Fruit fly (Drosophila melanogaster) whole organism, embryonic: Measurements from ENCODE around the gene CG45002.
A peak's percentile ranks its signal among the peaks of the same experiment; 100 is the strongest.

Experiments
- Awh ChIP-seq: fragments of 200-800 bp; sonication (Bioruptor generic); IDR thresholded peaks from 2 replicates; pipeline ENCODE4, ENCODE4 v1.3.6; 2022; ENCODE audit warnings: missing biosample characterization, missing genetic modification characterization
- CG10979 ChIP-seq: fragments of 200-800 bp; sonication (Bioruptor generic); optimal IDR thresholded peaks from 2 replicates; lab custom pipeline; 2018; ENCODE audit warnings: missing biosample characterization, mild to moderate bottlenecking, missing genetic modification characterization, moderate library complexity
- CG11560 ChIP-seq: fragments of 200-800 bp; sonication (Bioruptor generic); IDR thresholded peaks from 3 replicates; pipeline ENCODE4 v1.3.6; 2022; ENCODE audit warnings: missing biosample characterization, missing genetic modification characterization
- CG13287 ChIP-seq: fragments of 200-800 bp; sonication (Bioruptor generic); IDR thresholded peaks from 2 replicates; pipeline ENCODE4 v1.3.6; 2022; ENCODE audit warnings: missing biosample characterization, missing genetic modification characterization; ENCODE audit not compliant: partially characterized antibody
- CG13624 ChIP-seq: fragments of 200-800 bp; sonication (Bioruptor generic); optimal IDR thresholded peaks from 2 replicates; lab custom pipeline; 2016; ENCODE audit warnings: missing biosample characterization, missing genetic modification characterization
- CG1603 ChIP-seq: fragments of 200-800 bp; sonication (Bioruptor generic); optimal IDR thresholded peaks from 2 replicates; lab custom pipeline; 2019; ENCODE audit warnings: missing biosample characterization, mild to moderate bottlenecking, missing genetic modification characterization, moderate library complexity
- CG1792 ChIP-seq: fragments of 200-800 bp; sonication (Bioruptor generic); optimal IDR thresholded peaks from 2 replicates; lab custom pipeline; 2016; ENCODE audit warnings: missing biosample characterization, missing genetic modification characterization
- CG2199 ChIP-seq: fragments of 200-800 bp; sonication (Bioruptor generic); IDR thresholded peaks from 3 replicates; pipeline ENCODE4 v1.3.6; 2022; ENCODE audit warnings: missing biosample characterization, missing genetic modification characterization
- CG30431 ChIP-seq: fragments of 200-800 bp; sonication (Bioruptor generic); optimal IDR thresholded peaks from 2 replicates; lab custom pipeline; 2017; ENCODE audit warnings: missing biosample characterization, missing genetic modification characterization
- CG32767 ChIP-seq: fragments of 200-800 bp; sonication (Bioruptor generic); IDR thresholded peaks from 2 replicates; pipeline ENCODE4 v1.3.6; 2022; ENCODE audit warnings: missing biosample characterization, missing genetic modification characterization
- CG3995 ChIP-seq: fragments of 200-800 bp; sonication (Bioruptor generic); optimal IDR thresholded peaks from 3 replicates; lab custom pipeline; 2016; ENCODE audit warnings: missing biosample characterization, missing genetic modification characterization
- CG4730 ChIP-seq: fragments of 200-800 bp; sonication (Bioruptor generic); IDR thresholded peaks from 2 replicates; pipeline ENCODE4 v1.3.6; 2022; ENCODE audit warnings: missing biosample characterization, missing genetic modification characterization
- CG4854 ChIP-seq: fragments of 200-800 bp; sonication (Bioruptor generic); optimal IDR thresholded peaks from 2 replicates; lab custom pipeline; 2016; ENCODE audit warnings: missing biosample characterization, missing genetic modification characterization, inconsistent platforms
- CG7963 ChIP-seq: fragments of 200-800 bp; sonication (Bioruptor generic); IDR thresholded peaks from 3 replicates; pipeline ENCODE4 v1.3.6; 2022; ENCODE audit warnings: missing biosample characterization, missing genetic modification characterization; ENCODE audit not compliant: partially characterized antibody
- CG8359 ChIP-seq: fragments of 200-800 bp; sonication (Bioruptor generic); optimal IDR thresholded peaks from 2 replicates; lab custom pipeline; 2017; ENCODE audit warnings: missing biosample characterization, mild to moderate bottlenecking, missing genetic modification characterization, borderline replicate concordance
- CG9727 ChIP-seq: fragments of 200-800 bp; sonication (Bioruptor generic); optimal IDR thresholded peaks from 3 replicates; lab custom pipeline; 2017; ENCODE audit warnings: missing biosample characterization, mild to moderate bottlenecking, missing genetic modification characterization
- Camta ChIP-seq: fragments of 200-800 bp; sonication (Bioruptor generic); optimal IDR thresholded peaks from 2 replicates; lab custom pipeline; 2016; ENCODE audit warnings: missing biosample characterization, missing genetic modification characterization
- CrebB ChIP-seq: fragments of 200-800 bp; sonication (Bioruptor generic); optimal IDR thresholded peaks from 3 replicates; lab custom pipeline; 2018; ENCODE audit warnings: missing biosample characterization, mild to moderate bottlenecking, missing genetic modification characterization
- D19B ChIP-seq: fragments of 200-800 bp; sonication (Bioruptor generic); optimal IDR thresholded peaks from 2 replicates; lab custom pipeline; 2017; ENCODE audit warnings: missing biosample characterization, mild to moderate bottlenecking, missing genetic modification characterization
- Doc3 ChIP-seq: fragments of 200-800 bp; sonication (Bioruptor generic); IDR thresholded peaks from 3 replicates; pipeline ENCODE4 v1.3.6; 2022; ENCODE audit warnings: missing biosample characterization, missing genetic modification characterization; ENCODE audit not compliant: partially characterized antibody
- Drgx ChIP-seq: fragments of 200-800 bp; sonication (Bioruptor generic); IDR thresholded peaks from 2 replicates; pipeline ENCODE4 v1.3.6; 2022; ENCODE audit warnings: missing biosample characterization, missing genetic modification characterization
- Hand ChIP-seq: fragments of 200-800 bp; sonication (Bioruptor generic); optimal IDR thresholded peaks from 2 replicates; lab custom pipeline; 2017; ENCODE audit warnings: mild to moderate bottlenecking, missing biosample characterization, missing genetic modification reagents, missing genetic modification characterization
- Hmr ChIP-seq: fragments of 200-800 bp; sonication (Bioruptor generic); optimal IDR thresholded peaks from 3 replicates; lab custom pipeline; 2017; ENCODE audit warnings: mild to moderate bottlenecking, missing biosample characterization, missing genetic modification reagents, missing genetic modification characterization
- Lim3 ChIP-seq: fragments of 200-800 bp; sonication (Bioruptor generic); IDR thresholded peaks from 2 replicates; pipeline ENCODE4 v1.3.6; 2022; ENCODE audit warnings: missing biosample characterization, missing genetic modification characterization
- Mes4 ChIP-seq: fragments of 200-800 bp; sonication (Bioruptor generic); optimal IDR thresholded peaks from 2 replicates; lab custom pipeline; 2016; ENCODE audit warnings: missing biosample characterization, missing genetic modification characterization
- PHDP ChIP-seq: fragments of 200-800 bp; sonication (Bioruptor generic); optimal IDR thresholded peaks from 3 replicates; lab custom pipeline; 2018; ENCODE audit warnings: missing biosample characterization, mild to moderate bottlenecking, missing genetic modification characterization, moderate library complexity
- Scr ChIP-seq: fragments of 200-800 bp; sonication (Bioruptor generic); IDR thresholded peaks from 2 replicates; pipeline ENCODE4 v1.3.6; 2022; ENCODE audit warnings: missing biosample characterization, missing genetic modification characterization; ENCODE audit not compliant: partially characterized antibody
- ato ChIP-seq: fragments of 200-800 bp; sonication (Bioruptor generic); IDR thresholded peaks from 2 replicates; pipeline ENCODE4 v1.3.6; 2022; ENCODE audit warnings: missing biosample characterization, missing genetic modification characterization; ENCODE audit not compliant: partially characterized antibody
- cg ChIP-seq: fragments of 200-800 bp; sonication (Bioruptor generic); optimal IDR thresholded peaks from 3 replicates; lab custom pipeline; 2019; ENCODE audit warnings: missing biosample characterization, mild to moderate bottlenecking, missing genetic modification characterization, moderate library complexity
- en ChIP-seq: fragments of 200-800 bp; sonication (Bioruptor generic); optimal IDR thresholded peaks from 2 replicates; lab custom pipeline; 2016; ENCODE audit warnings: missing biosample characterization, missing genetic modification characterization
- exex ChIP-seq: fragments of 200-800 bp; sonication (Bioruptor generic); optimal IDR thresholded peaks from 4 replicates; lab custom pipeline; 2018; ENCODE audit warnings: missing biosample characterization, mild to moderate bottlenecking, missing genetic modification characterization, moderate library complexity
- fru ChIP-seq: fragments of >200 bp; optimal IDR thresholded peaks from 2 replicates; lab custom pipeline; 2017
- hth ChIP-seq: fragments of >200 bp; optimal IDR thresholded peaks from 2 replicates; lab custom pipeline; 2017; ENCODE audit warnings: inconsistent platforms
- inv ChIP-seq: fragments of 200-800 bp; sonication (Bioruptor generic); IDR thresholded peaks from 2 replicates; pipeline ENCODE4 v1.3.6; 2022; ENCODE audit warnings: missing biosample characterization, missing genetic modification characterization; ENCODE audit not compliant: partially characterized antibody
- lola ChIP-seq, 3 experiments: fragments of >200 bp in 2 of 3; fragments of 200-800 bp in 1 of 3; sonication (Bioruptor generic) in 1 of 3; optimal IDR thresholded peaks; 2 replicates each; lab custom pipeline; 2017 to 2019; ENCODE audit warnings: missing biosample characterization in 3 of 3, missing genetic modification characterization in 3 of 3, mild to moderate bottlenecking in 1 of 3, moderate library complexity in 1 of 3
- luna ChIP-seq: fragments of 200-800 bp; sonication (Bioruptor generic); optimal IDR thresholded peaks from 2 replicates; lab custom pipeline; 2016; ENCODE audit warnings: missing biosample characterization, missing genetic modification characterization
- nerfin-2 ChIP-seq: fragments of 200-800 bp; sonication (Bioruptor generic); IDR thresholded peaks from 2 replicates; pipeline ENCODE4 v1.3.6; 2022; ENCODE audit warnings: missing biosample characterization, missing genetic modification characterization; ENCODE audit not compliant: partially characterized antibody
- pho ChIP-seq: fragments of 200-800 bp; sonication (Bioruptor generic); optimal IDR thresholded peaks from 2 replicates; lab custom pipeline; 2016; ENCODE audit warnings: missing biosample characterization, missing genetic modification characterization
- phol ChIP-seq: fragments of 200-800 bp; sonication (Bioruptor generic); optimal IDR thresholded peaks from 3 replicates; lab custom pipeline; 2018; ENCODE audit warnings: missing biosample characterization, mild to moderate bottlenecking, missing genetic modification characterization, moderate library complexity
- pum ChIP-seq: fragments of 200-800 bp; sonication (Bioruptor generic); optimal IDR thresholded peaks from 2 replicates; lab custom pipeline; 2016; ENCODE audit warnings: missing biosample characterization, missing genetic modification characterization
- pzg ChIP-seq: fragments of 200-800 bp; sonication (Bioruptor generic); optimal IDR thresholded peaks from 3 replicates; lab custom pipeline; 2018; ENCODE audit warnings: missing biosample characterization, mild to moderate bottlenecking, missing genetic modification characterization, moderate library complexity
- run ChIP-seq: fragments of 200-800 bp; sonication (Bioruptor generic); optimal IDR thresholded peaks from 3 replicates; lab custom pipeline; 2018; ENCODE audit warnings: missing biosample characterization, mild to moderate bottlenecking, missing genetic modification characterization
- salm ChIP-seq: fragments of 200-800 bp; sonication (Bioruptor generic); optimal IDR thresholded peaks from 2 replicates; lab custom pipeline; 2018; ENCODE audit warnings: missing biosample characterization, mild to moderate bottlenecking, missing genetic modification characterization
- sim ChIP-seq: fragments of 200-800 bp; sonication (Bioruptor generic); IDR thresholded peaks from 2 replicates; pipeline ENCODE4 v1.3.6; 2022; ENCODE audit warnings: missing biosample characterization, missing genetic modification characterization
- sna ChIP-seq: fragments of 200-800 bp; sonication (Bioruptor generic); IDR thresholded peaks from 2 replicates; pipeline ENCODE4 v1.3.6; 2022; ENCODE audit warnings: missing biosample characterization, missing genetic modification characterization; ENCODE audit not compliant: partially characterized antibody
- so ChIP-seq: fragments of 200-800 bp; sonication (Bioruptor generic); IDR thresholded peaks from 3 replicates; pipeline ENCODE4 v1.3.6; 2022; ENCODE audit warnings: missing biosample characterization, missing genetic modification characterization
- ssp ChIP-seq: fragments of 200-800 bp; sonication (Bioruptor generic); IDR thresholded peaks from 2 replicates; pipeline ENCODE4 v1.3.6; 2022; ENCODE audit warnings: missing biosample characterization, missing genetic modification characterization
- vnd ChIP-seq: fragments of 200-800 bp; sonication (Bioruptor generic); IDR thresholded peaks from 3 replicates; pipeline ENCODE4 v1.3.6; 2022; ENCODE audit warnings: missing biosample characterization, missing genetic modification characterization; ENCODE audit not compliant: partially characterized antibody
- wek ChIP-seq: fragments of 200-800 bp; sonication (Bioruptor generic); optimal IDR thresholded peaks from 3 replicates; lab custom pipeline; 2018; ENCODE audit warnings: missing biosample characterization, mild to moderate bottlenecking, missing genetic modification characterization, moderate library complexity

CG45002 gene

DNA sequence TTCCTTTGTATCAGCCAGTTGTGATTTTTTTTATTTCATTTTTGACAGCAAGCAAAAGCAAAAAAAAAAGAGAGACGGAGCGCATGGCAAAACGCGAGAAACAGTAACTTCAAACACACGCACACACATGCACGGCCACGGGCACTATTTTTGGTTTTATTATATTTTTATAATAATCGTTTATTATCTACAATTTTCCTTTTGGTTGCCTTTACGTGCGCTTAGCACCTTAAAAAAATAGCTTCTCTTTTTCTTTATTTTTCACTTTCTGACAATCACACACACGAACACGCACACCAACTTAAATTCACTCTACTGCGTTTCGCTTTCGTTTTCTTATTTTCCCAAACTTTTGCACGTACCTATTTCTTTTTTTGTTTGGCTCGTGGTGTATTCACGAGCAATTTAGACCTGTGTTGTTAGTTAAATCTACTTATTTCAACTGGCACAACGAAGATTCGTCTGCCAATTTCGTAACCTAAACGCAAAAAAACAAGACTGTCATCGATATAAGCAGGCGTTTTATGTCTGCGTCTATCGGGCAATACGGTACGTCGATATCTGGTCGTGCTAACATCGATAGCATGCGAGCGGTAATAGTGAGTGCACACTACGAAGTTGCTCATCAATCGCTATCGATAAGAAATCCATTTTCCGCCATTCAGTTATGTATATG lies 98.2 kb downstream of the CG45002 start, which contains the start of gene Ubr1 (continued):
- TF ChIP-seq CG8359 (GFP tag; lab: Kevin White, UChicago) (no peak), salm (tag; lab: Kevin White, UChicago) (no peak), CG13287 (GFP tag; lab: Robert Waterston, UW) (peak; percentile 91), CG4854 (GFP tag; lab: Kevin White, UChicago) (no peak), CG7963 (GFP tag; lab: Robert Waterston, UW) (peak; percentile 97), Scr (GFP tag; lab: Robert Waterston, UW) (peak; percentile 88), Mes4 (GFP tag; lab: Kevin White, UChicago) (no peak), wek (no peak), Lim3 (GFP tag; lab: Robert Waterston, UW) (no peak), Awh (GFP tag; lab: Robert Waterston, UW) (no peak), pho (GFP tag; lab: Kevin White, UChicago) (peak; percentile 43), phol (tag; lab: Kevin White, UChicago) (peak; percentile 73), fru (lab: Kevin White, UChicago) (no peak), CG13624 (peak; percentile 64), CG11560 (tag; lab: Robert Waterston, UW) (no peak), Camta (no peak), ssp (GFP tag; lab: Robert Waterston, UW) (peak; percentile 98), Drgx (GFP tag; lab: Robert Waterston, UW) (peak; percentile 83), en (GFP tag; lab: Kevin White, UChicago) (no peak), luna (no peak), run (tag; lab: Kevin White, UChicago) (no peak), CG1792 (peak; percentile 34), sim (GFP tag; lab: Robert Waterston, UW) (no peak), CG30431 (GFP tag; lab: Kevin White, UChicago) (no peak), cg (peak; percentile 72), pzg (GFP tag; lab: Kevin White, UChicago) (peak; percentile 92), vnd (GFP tag; lab: Robert Waterston, UW) (peak; percentile 94), hth (lab: Kevin White, UChicago) (no peak), lola (GFP tag; optimal IDR thresholded peaks at IDR 0.05; lab: Kevin White, UChicago) (peak in 1 of 3 experiments; percentile 86), nerfin-2 (GFP tag; lab: Robert Waterston, UW) (peak; percentile 97), CG3995 (GFP tag; lab: Kevin White, UChicago) (peak; percentile 15), pum (GFP tag; lab: Kevin White, UChicago) (no peak), CG9727 (GFP tag; lab: Kevin White, UChicago) (peak; percentile 3), D19B (GFP tag; lab: Kevin White, UChicago) (no peak), sna (GFP tag; lab: Robert Waterston, UW) (peak; percentile 84), exex (tag; lab: Kevin White, UChicago) (peak; percentile 7), CG1603 (peak; percentile 86), CG10979 (no peak), CG2199 (GFP tag; lab: Robert Waterston, UW) (peak; percentile 48; the same call in 1 of the 3 replicates), inv (GFP tag; lab: Robert Waterston, UW) (peak; percentile 88), CrebB (tag; lab: Kevin White, UChicago) (no peak), CG4730 (GFP tag; lab: Robert Waterston, UW) (no peak), Doc3 (GFP tag; lab: Robert Waterston, UW) (peak; percentile 65), PHDP (tag; lab: Kevin White, UChicago) (no peak), ato (GFP tag; lab: Robert Waterston, UW) (peak; percentile 94), Hmr (peak; percentile 33), so (GFP tag; lab: Robert Waterston, UW) (no peak), Hand (GFP tag; lab: Kevin White, UChicago) (no peak), CG32767 (GFP tag; lab: Robert Waterston, UW) (peak; percentile 69)
